Worm (Caenorhabditis elegans): Measurements from ENCODE around the gene F20H11.4.
A peak's percentile ranks its signal among the peaks of the same experiment; 100 is the strongest.

The F20H11.4 gene

DNA sequence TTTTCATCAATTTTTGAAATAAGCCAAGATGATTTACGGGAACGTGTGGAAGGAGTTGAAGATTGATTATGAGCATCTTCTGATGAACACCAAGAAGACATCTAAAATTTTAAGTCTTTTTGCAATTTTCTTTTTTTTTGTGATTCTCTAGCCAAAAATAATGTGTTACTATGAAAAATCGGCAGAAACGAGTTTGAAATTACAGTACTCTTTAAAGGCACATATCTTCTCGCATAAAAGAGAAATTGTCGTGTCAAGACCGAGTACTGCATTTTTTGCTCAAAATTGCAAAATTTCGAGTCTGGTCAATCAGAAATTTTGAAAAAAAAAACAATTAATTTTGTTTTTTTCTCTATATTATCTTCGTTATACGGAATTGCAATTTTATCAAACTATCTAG, 16.3 kb upstream of the F20H11.4 start, which contains the start of gene F20H11.1:
F20H11.1 (minus strand) TSS at position 101 of the 400 bp plus-strand sequence.
- TF ChIP-seq tra-4 (tag; optimal IDR thresholded peaks at IDR 0.05) (no peak), scrt-1 (GFP tag; IDR thresholded peaks at IDR 0.05) (no peak), ama-1 (optimal IDR thresholded peaks at IDR 0.05) (no peak), ceh-13 (GFP tag; optimal IDR thresholded peaks at IDR 0.05) (no peak), B0310.2 (tag; optimal IDR thresholded peaks at IDR 0.05) (no peak), hnd-1 (tag; optimal IDR thresholded peaks at IDR 0.05) (no peak), tbx-37 (GFP tag; conservative IDR thresholded peaks at IDR 0.05) (no peak), pes-1 (GFP tag; IDR thresholded peaks at IDR 0.05) (no peak), hmbx-1 (tag; optimal IDR thresholded peaks at IDR 0.05) (no peak), F13C5.2 (tag; optimal IDR thresholded peaks at IDR 0.05) (no peak), flt-1 (GFP tag; IDR thresholded peaks at IDR 0.05) (no peak), sea-1 (GFP tag; conservative IDR thresholded peaks at IDR 0.05) (no peak), tbx-11 (GFP tag; IDR thresholded peaks at IDR 0.05) (no peak), ceh-36 (tag; optimal IDR thresholded peaks at IDR 0.05) (no peak), aly-1 (tag; optimal IDR thresholded peaks at IDR 0.05) (no peak), hmg-4 (GFP tag; optimal IDR thresholded peaks at IDR 0.05) (no peak), ets-7 (tag; optimal IDR thresholded peaks at IDR 0.05) (no peak)

DNA sequence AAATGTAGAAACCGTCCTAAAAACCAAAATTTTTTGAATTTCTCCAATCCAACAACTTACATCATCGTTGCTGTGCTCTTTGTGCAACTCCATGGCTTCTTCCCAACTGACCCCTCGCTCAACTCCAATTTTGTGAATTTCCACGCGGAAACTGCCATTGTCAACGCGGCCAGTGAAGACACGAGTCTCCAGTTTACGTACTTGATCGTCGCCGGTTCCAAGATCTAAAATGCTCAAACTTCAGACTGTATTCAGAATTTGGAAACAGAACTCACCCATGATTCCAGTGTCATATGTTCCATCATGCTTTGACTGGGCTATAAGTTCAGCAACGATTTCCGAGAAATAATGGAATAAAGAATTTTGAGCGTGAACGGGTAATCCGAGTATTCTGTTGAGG, 14.4 kb upstream of the F20H11.4 start:
- TF ChIP-seq flt-1 (GFP tag; IDR thresholded peaks at IDR 0.05) (no peak), scrt-1 (GFP tag; IDR thresholded peaks at IDR 0.05) (no peak), ama-1 (optimal IDR thresholded peaks at IDR 0.05) (no peak), aly-1 (tag; optimal IDR thresholded peaks at IDR 0.05) (no peak), tbx-37 (GFP tag; conservative IDR thresholded peaks at IDR 0.05) (no peak), F13C5.2 (tag; optimal IDR thresholded peaks at IDR 0.05) (no peak), hmbx-1 (tag; optimal IDR thresholded peaks at IDR 0.05) (no peak), ets-7 (tag; optimal IDR thresholded peaks at IDR 0.05) (no peak), pes-1 (GFP tag; IDR thresholded peaks at IDR 0.05) (no peak), hmg-4 (GFP tag; optimal IDR thresholded peaks at IDR 0.05) (no peak), hnd-1 (tag; optimal IDR thresholded peaks at IDR 0.05) (no peak), tbx-11 (GFP tag; IDR thresholded peaks at IDR 0.05) (no peak), sea-1 (GFP tag; conservative IDR thresholded peaks at IDR 0.05) (no peak), ceh-13 (GFP tag; optimal IDR thresholded peaks at IDR 0.05) (no peak), tra-4 (tag; optimal IDR thresholded peaks at IDR 0.05) (no peak), B0310.2 (tag; optimal IDR thresholded peaks at IDR 0.05) (no peak), ceh-36 (tag; optimal IDR thresholded peaks at IDR 0.05) (no peak)

DNA sequence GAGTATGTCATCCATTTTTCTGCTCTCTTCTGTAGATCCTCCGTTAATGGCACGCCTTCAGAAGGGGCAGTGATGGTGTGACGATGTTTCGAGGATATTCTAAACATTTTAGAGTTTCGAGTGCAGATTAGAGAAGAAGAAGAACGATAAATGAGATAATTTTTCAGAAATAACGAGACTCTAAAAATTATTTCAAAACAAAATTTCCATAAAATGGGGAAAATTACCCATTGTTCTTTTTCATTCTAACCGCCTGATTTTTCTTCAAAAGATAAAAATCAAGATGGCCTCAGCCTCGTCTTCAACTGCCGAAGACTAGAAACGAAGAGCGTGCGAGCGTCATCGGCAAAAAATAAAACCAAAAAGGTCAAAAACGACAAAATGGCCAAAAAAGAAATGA, 7.3 kb upstream of the F20H11.4 start, which contains the start of gene let-765:
let-765 (minus strand) TSS at position 101 of the 400 bp plus-strand sequence.
- TF ChIP-seq hnd-1 (tag; optimal IDR thresholded peaks at IDR 0.05) (no peak), ama-1 (optimal IDR thresholded peaks at IDR 0.05) (no peak), aly-1 (tag; optimal IDR thresholded peaks at IDR 0.05) (no peak), flt-1 (GFP tag; IDR thresholded peaks at IDR 0.05) (no peak), ceh-36 (tag; optimal IDR thresholded peaks at IDR 0.05) (no peak), B0310.2 (tag; optimal IDR thresholded peaks at IDR 0.05) (no peak)

DNA sequence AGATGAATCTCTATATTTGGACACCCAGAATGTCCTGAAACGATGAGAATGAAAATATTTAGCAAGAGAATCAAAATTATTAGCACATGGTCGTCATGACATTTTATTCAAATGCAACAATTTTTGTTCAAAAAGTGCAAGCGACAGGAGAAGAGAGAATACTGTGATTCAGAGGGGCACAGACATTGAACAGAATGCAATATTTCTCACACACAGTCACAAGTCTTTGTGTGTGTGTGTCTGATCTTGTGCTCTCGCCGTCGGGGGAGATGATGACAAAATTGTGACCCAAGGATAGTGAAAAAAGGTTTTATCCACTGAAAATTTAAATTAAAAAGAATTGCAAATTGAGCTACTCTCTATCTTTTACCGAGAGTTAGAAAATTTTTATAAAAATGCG, 5.2 kb upstream of the F20H11.4 start:
- TF ChIP-seq aly-1 (tag; optimal IDR thresholded peaks at IDR 0.05) (no peak), flt-1 (GFP tag; IDR thresholded peaks at IDR 0.05) (no peak), tbx-37 (GFP tag; conservative IDR thresholded peaks at IDR 0.05) (no peak), ceh-36 (tag; optimal IDR thresholded peaks at IDR 0.05) (no peak), ama-1 (optimal IDR thresholded peaks at IDR 0.05) (no peak)

DNA sequence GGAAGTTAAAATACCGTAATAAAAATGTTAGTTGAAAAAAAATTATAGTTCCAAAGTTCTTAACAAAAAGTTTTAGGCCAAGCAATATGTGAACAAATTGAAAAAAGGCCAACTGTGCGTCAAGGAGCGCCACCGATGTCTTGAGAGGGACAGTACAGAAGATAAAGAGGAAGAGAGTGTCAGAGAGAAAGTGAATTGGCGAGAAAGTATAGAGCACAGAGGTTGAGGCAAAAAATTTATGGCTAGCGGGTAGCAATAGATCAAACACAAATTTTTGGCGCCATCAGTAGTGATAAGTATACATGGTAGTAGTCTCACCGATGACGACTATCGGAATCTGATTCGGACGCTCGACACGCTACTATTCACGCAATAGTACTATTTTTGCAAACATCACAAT, 4.1 kb upstream of the F20H11.4 start:
- TF ChIP-seq hmbx-1 (tag; optimal IDR thresholded peaks at IDR 0.05): no peak
- no peak for TF ChIP-seq ets-7 (tag; optimal IDR thresholded peaks at IDR 0.05)
- TF ChIP-seq ama-1 (optimal IDR thresholded peaks at IDR 0.05): no peak

DNA sequence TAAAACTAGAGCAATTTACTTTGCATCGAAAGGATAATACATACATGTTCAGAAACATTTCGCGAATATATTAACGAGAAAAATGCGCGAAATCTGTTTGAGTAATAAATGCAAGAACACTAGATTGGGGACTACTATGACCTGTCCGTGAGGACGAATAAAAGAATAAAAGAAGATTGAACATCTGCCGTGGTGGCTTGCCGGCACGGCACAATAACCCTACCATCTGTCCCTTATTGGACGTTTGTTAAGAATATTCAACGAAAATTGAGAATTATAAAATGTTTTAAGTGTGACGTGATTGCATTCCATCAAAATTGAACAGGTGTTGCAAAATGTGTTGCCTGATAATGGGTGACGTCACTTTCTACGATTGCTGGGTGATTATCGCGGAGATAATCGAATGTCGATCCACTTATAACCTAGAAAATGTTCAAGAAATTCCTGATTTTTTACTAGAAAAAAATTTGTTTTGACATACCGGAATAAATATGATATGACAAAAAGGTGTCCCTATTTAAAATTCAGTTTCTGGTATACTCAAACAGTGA, 2.9 kb upstream of the F20H11.4 start:
- TF ChIP-seq ceh-36 (tag; optimal IDR thresholded peaks at IDR 0.05) (no peak), flt-1 (GFP tag; IDR thresholded peaks at IDR 0.05) (no peak), sea-1 (GFP tag; conservative IDR thresholded peaks at IDR 0.05) (no peak), hnd-1 (tag; optimal IDR thresholded peaks at IDR 0.05) (no peak)

DNA sequence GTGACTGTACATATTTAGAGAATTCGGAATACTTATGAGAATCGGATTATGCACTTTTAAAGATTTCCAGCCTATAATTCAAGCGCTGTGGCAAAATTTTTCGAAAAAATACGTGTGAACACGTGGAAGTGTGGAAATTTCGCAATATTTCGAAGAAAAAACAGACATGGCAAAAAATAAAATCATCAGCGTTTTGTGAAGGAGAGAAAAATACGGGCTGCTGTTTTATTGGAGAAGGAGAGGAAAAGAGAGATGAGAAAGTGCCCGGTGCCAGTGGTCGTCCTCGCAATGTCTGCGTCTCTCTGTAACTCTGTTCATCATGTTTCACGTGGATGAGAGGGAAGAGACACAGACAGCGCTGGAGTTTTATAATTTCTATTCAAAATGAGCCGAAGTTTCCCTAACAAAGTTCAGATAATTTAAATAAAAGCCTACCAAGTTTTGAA, 2.4 kb upstream of the F20H11.4 start:
- TF ChIP-seq ets-7 (tag; optimal IDR thresholded peaks at IDR 0.05) (no peak), F13C5.2 (tag; optimal IDR thresholded peaks at IDR 0.05) (peak; percentile 34)

DNA sequence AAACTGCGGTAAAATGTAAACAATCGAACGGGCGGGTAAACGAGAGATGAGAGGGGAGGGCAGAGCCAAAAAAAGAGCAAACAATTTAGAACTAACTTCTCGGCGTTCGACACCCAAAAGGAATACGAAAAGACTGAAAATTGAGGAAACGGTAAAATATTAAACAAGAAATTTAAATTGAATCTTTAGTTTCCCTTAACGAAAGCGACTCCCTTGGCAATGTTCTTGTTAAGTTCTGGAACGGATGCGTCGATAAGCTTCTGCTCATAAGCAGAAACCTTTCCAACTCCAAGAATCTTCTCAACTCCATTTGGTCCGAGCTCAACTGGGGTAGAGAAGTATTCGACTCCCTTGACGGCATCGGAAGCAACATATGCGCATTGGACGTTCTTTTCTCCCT, 1.8 kb upstream of the F20H11.4 start:
- TF ChIP-seq ceh-36 (tag; optimal IDR thresholded peaks at IDR 0.05): no peak
- TF ChIP-seq tbx-37 (GFP tag; conservative IDR thresholded peaks at IDR 0.05): no peak
- no peak for TF ChIP-seq F13C5.2 (tag; optimal IDR thresholded peaks at IDR 0.05)
- no peak for TF ChIP-seq scrt-1 (GFP tag; IDR thresholded peaks at IDR 0.05)
- TF ChIP-seq aly-1 (tag; optimal IDR thresholded peaks at IDR 0.05): no peak
- TF ChIP-seq flt-1 (GFP tag; IDR thresholded peaks at IDR 0.05): no peak
- TF ChIP-seq ets-7 (tag; optimal IDR thresholded peaks at IDR 0.05): no peak
- TF ChIP-seq B0310.2 (tag; optimal IDR thresholded peaks at IDR 0.05): no peak
- TF ChIP-seq hmg-4 (GFP tag; optimal IDR thresholded peaks at IDR 0.05): no peak
- no peak for TF ChIP-seq pes-1 (GFP tag; IDR thresholded peaks at IDR 0.05)

DNA sequence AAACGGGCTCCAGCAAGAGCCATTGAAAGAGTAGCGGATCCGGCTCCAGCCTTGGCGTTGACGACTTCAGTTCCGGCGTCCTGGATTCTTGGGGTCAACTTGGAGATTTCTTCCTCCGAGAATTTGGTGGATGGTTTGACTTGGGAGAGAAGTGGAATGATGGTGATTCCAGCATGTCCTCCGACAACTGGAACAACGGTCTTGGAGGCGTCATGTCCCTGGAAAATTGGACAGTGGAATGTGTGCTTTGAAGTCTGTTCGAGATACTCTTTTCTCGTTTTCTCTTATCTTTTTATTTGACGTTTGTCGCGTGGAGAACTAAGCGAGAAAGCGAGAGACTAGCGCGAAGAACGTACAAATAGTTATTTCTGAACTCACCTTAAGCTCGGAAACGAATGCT, 1.4 kb upstream of the F20H11.4 start:
- no peak for TF ChIP-seq ama-1 (optimal IDR thresholded peaks at IDR 0.05)
- TF ChIP-seq flt-1 (GFP tag; IDR thresholded peaks at IDR 0.05): no peak
- no peak for TF ChIP-seq sea-1 (GFP tag; conservative IDR thresholded peaks at IDR 0.05)
